Fruit fly (Drosophila melanogaster) whole organism, embryonic: ENCODE measurements around the gene ckd.

Source experiments
- BtbVII ChIP-seq: fragments of 200-800 bp; sonication (Bioruptor generic); optimal IDR thresholded peaks from 3 replicates; lab custom pipeline; 2017; ENCODE audit warnings: missing biosample characterization, mild to moderate bottlenecking, missing genetic modification characterization
- C15 ChIP-seq: fragments of 200-800 bp; sonication (Bioruptor generic); IDR thresholded peaks from 3 replicates; pipeline ENCODE4 v1.3.6; 2022; ENCODE audit warnings: missing biosample characterization, missing genetic modification characterization
- CG1024 ChIP-seq: fragments of 200-800 bp; sonication (Bioruptor generic); IDR thresholded peaks from 2 replicates; pipeline ENCODE4 v1.3.6; 2022; ENCODE audit warnings: missing biosample characterization, missing genetic modification characterization
- CG11504 ChIP-seq: fragments of 200-800 bp; sonication (Bioruptor generic); optimal IDR thresholded peaks from 3 replicates; lab custom pipeline; 2019; ENCODE audit warnings: missing biosample characterization, mild to moderate bottlenecking, missing genetic modification characterization, moderate library complexity
- CG12219 ChIP-seq: fragments of 200-800 bp; sonication (Bioruptor generic); optimal IDR thresholded peaks from 3 replicates; lab custom pipeline; 2018; ENCODE audit warnings: missing biosample characterization, mild to moderate bottlenecking, missing genetic modification characterization
- CG12769 ChIP-seq: fragments of 200-800 bp; sonication (Bioruptor generic); optimal IDR thresholded peaks from 2 replicates; lab custom pipeline; 2019; ENCODE audit warnings: missing biosample characterization, mild to moderate bottlenecking, missing genetic modification characterization, moderate library complexity
- CG14710 ChIP-seq: fragments of 200-800 bp; sonication (Bioruptor generic); optimal IDR thresholded peaks from 3 replicates; lab custom pipeline; 2019; ENCODE audit warnings: missing biosample characterization, mild to moderate bottlenecking, missing genetic modification characterization, moderate library complexity
- CG15479 ChIP-seq: fragments of 200-800 bp; sonication (Bioruptor generic); optimal IDR thresholded peaks from 3 replicates; lab custom pipeline; 2019; ENCODE audit warnings: missing biosample characterization, mild to moderate bottlenecking, missing genetic modification characterization, moderate library complexity
- CG16863 ChIP-seq: fragments of 200-800 bp; sonication (Bioruptor generic); optimal IDR thresholded peaks from 3 replicates; lab custom pipeline; 2016; ENCODE audit warnings: missing biosample characterization, missing genetic modification characterization
- CG17829 ChIP-seq: fragments of 200-800 bp; optimal IDR thresholded peaks from 2 replicates; lab custom pipeline; 2019; ENCODE audit warnings: missing biosample characterization, mild to moderate bottlenecking, missing genetic modification characterization, moderate library complexity
- CG17912 ChIP-seq: fragments of 200-800 bp; sonication (Bioruptor generic); optimal IDR thresholded peaks from 2 replicates; lab custom pipeline; 2018; ENCODE audit warnings: missing biosample characterization, mild to moderate bottlenecking, missing genetic modification characterization
- CG18011 ChIP-seq: fragments of 200-800 bp; sonication (Bioruptor generic); optimal IDR thresholded peaks from 2 replicates; lab custom pipeline; 2017; ENCODE audit warnings: missing biosample characterization, missing genetic modification characterization, mild to moderate bottlenecking, moderate library complexity, missing genotype
- CG18599 ChIP-seq: fragments of 200-800 bp; sonication (Bioruptor generic); optimal IDR thresholded peaks from 3 replicates; lab custom pipeline; 2017; ENCODE audit warnings: missing biosample characterization, missing genetic modification characterization, mild to moderate bottlenecking, moderate library complexity, missing genetic modification reagents
- CG3281 ChIP-seq: fragments of 200-800 bp; sonication (Bioruptor generic); optimal IDR thresholded peaks from 3 replicates; lab custom pipeline; 2017; ENCODE audit warnings: missing biosample characterization, mild to moderate bottlenecking, missing genetic modification characterization
- CG3847 ChIP-seq: fragments of 200-800 bp; sonication (Bioruptor generic); IDR thresholded peaks from 2 replicates; pipeline ENCODE4 v1.3.6; 2022; ENCODE audit warnings: missing biosample characterization, missing genetic modification characterization
- CG4404 ChIP-seq: fragments of 200-800 bp; sonication (Bioruptor generic); IDR thresholded peaks from 2 replicates; pipeline ENCODE4 v1.3.6; 2022; ENCODE audit warnings: missing biosample characterization, missing genetic modification characterization
- CG4424 ChIP-seq: fragments of 200-800 bp; sonication (Bioruptor generic); optimal IDR thresholded peaks from 3 replicates; lab custom pipeline; 2016; ENCODE audit warnings: missing biosample characterization, missing genetic modification characterization
- CG5953 ChIP-seq: fragments of 200-800 bp; sonication (Bioruptor generic); IDR thresholded peaks from 2 replicates; pipeline ENCODE4 v1.3.6; 2022; ENCODE audit warnings: missing biosample characterization, missing genetic modification characterization
- CG7839 ChIP-seq: fragments of 200-800 bp; sonication (Bioruptor generic); optimal IDR thresholded peaks from 3 replicates; lab custom pipeline; 2018; ENCODE audit warnings: missing biosample characterization, mild to moderate bottlenecking, missing genetic modification characterization, moderate library complexity
- CG9215 ChIP-seq: fragments of 200-800 bp; sonication (Bioruptor generic); IDR thresholded peaks from 2 replicates; pipeline ENCODE4 v1.3.6; 2022; ENCODE audit warnings: missing biosample characterization, missing genetic modification characterization
- CG9437 ChIP-seq: fragments of 200-800 bp; sonication (Bioruptor generic); optimal IDR thresholded peaks from 2 replicates; lab custom pipeline; 2018; ENCODE audit warnings: missing biosample characterization, mild to moderate bottlenecking, missing genetic modification characterization
- Drgx ChIP-seq: fragments of 200-800 bp; sonication (Bioruptor generic); IDR thresholded peaks from 2 replicates; pipeline ENCODE4 v1.3.6; 2022; ENCODE audit warnings: missing biosample characterization, missing genetic modification characterization
- E2f1 ChIP-seq: fragments of 200-800 bp; sonication (Bioruptor generic); IDR thresholded peaks from 2 replicates; pipeline ENCODE4 v1.3.6; 2022; ENCODE audit warnings: missing biosample characterization, missing genetic modification characterization
- Eip74EF ChIP-seq, 2 experiments: fragments of 200-800 bp in 1 of 2; fragments of >200 bp in 1 of 2; sonication (Bioruptor generic) in 1 of 2; optimal IDR thresholded peaks; 2 replicates each; lab custom pipeline; 2017 to 2019; ENCODE audit warnings: missing biosample characterization in 2 of 2, missing genetic modification characterization in 2 of 2, mild to moderate bottlenecking in 1 of 2, moderate library complexity in 1 of 2
- GATAe ChIP-seq: fragments of 200-800 bp; sonication (Bioruptor generic); conservative IDR thresholded peaks from 2 replicates; pipeline ENCODE4 v1.3.6; 2022; ENCODE audit warnings: missing biosample characterization, missing genetic modification characterization
- HHEX ChIP-seq: fragments of 200-800 bp; sonication (Bioruptor generic); optimal IDR thresholded peaks from 3 replicates; lab custom pipeline; 2017; ENCODE audit warnings: missing biosample characterization, mild to moderate bottlenecking, missing genetic modification characterization, missing genetic modification reagents
- Jarid2 ChIP-seq: fragments of 200-800 bp; sonication (Bioruptor generic); optimal IDR thresholded peaks from 3 replicates; lab custom pipeline; 2017; ENCODE audit warnings: mild to moderate bottlenecking, missing biosample characterization, missing genetic modification reagents, missing genetic modification characterization
- MBD-R2 ChIP-seq: fragments of 200-800 bp; sonication (Bioruptor generic); IDR thresholded peaks from 2 replicates; pipeline ENCODE4 v1.3.6; 2022; ENCODE audit warnings: missing biosample characterization, missing genetic modification characterization
- Pdp1 ChIP-seq, 2 experiments: fragments of 200-800 bp; sonication (Bioruptor generic); optimal IDR thresholded peaks; 3 replicates each; lab custom pipeline; 2016; ENCODE audit warnings: missing biosample characterization in 2 of 2, missing genetic modification characterization in 2 of 2, mild to moderate bottlenecking in 1 of 2, moderate library complexity in 1 of 2
- Ravus ChIP-seq: fragments of 200-800 bp; sonication (Bioruptor generic); IDR thresholded peaks from 2 replicates; pipeline ENCODE4 v1.3.6; 2022; ENCODE audit warnings: missing biosample characterization, missing genetic modification characterization
- Trl ChIP-seq, 3 experiments: fragments of >200 bp in 2 of 3; fragments of 200-800 bp in 1 of 3; sonication (Bioruptor generic) in 1 of 3; optimal IDR thresholded peaks; 2 replicates in 1 of 3; 3 replicates in 2 of 3; lab custom pipeline; 2016 to 2017; ENCODE audit warnings: missing biosample characterization in 1 of 3, missing genetic modification characterization in 1 of 3
- ash1 ChIP-seq: fragments of 200-800 bp; sonication (Bioruptor generic); optimal IDR thresholded peaks from 2 replicates; lab custom pipeline; 2018; ENCODE audit warnings: missing biosample characterization, mild to moderate bottlenecking, missing genetic modification characterization
- bsh ChIP-seq, 2 experiments: fragments of 200-800 bp; sonication (Bioruptor generic); optimal IDR thresholded peaks; 2 replicates each; lab custom pipeline; 2017 to 2018; ENCODE audit warnings: mild to moderate bottlenecking in 2 of 2, missing biosample characterization in 2 of 2, missing genetic modification characterization in 2 of 2, moderate library complexity in 1 of 2
- chinmo ChIP-seq: fragments of 200-800 bp; sonication (Bioruptor generic); IDR thresholded peaks from 4 replicates; pipeline ENCODE4 v1.3.6; 2022; ENCODE audit warnings: missing biosample characterization, missing genetic modification characterization; ENCODE audit not compliant: partially characterized antibody
- disco-r ChIP-seq: fragments of 200-800 bp; sonication (Bioruptor generic); optimal IDR thresholded peaks from 2 replicates; lab custom pipeline; 2016; ENCODE audit warnings: missing biosample characterization, missing genetic modification characterization
- gcm ChIP-seq: fragments of 200-800 bp; sonication (Bioruptor generic); optimal IDR thresholded peaks from 2 replicates; lab custom pipeline; 2019; ENCODE audit warnings: missing biosample characterization, mild to moderate bottlenecking, missing genetic modification characterization, moderate library complexity
- gsb-n ChIP-seq: fragments of 200-800 bp; sonication (Bioruptor generic); optimal IDR thresholded peaks from 3 replicates; lab custom pipeline; 2018; ENCODE audit warnings: missing biosample characterization, mild to moderate bottlenecking, missing genetic modification characterization
- lbe ChIP-seq: fragments of 200-800 bp; sonication (Bioruptor generic); optimal IDR thresholded peaks from 2 replicates; lab custom pipeline; 2016; ENCODE audit warnings: missing biosample characterization, mild to moderate bottlenecking, missing genetic modification characterization
- nom ChIP-seq: fragments of 200-800 bp; sonication (Bioruptor generic); optimal IDR thresholded peaks from 2 replicates; lab custom pipeline; 2017; ENCODE audit warnings: missing biosample characterization, missing genetic modification characterization, mild to moderate bottlenecking, moderate library complexity, missing genetic modification reagents
- pb ChIP-seq: fragments of 200-800 bp; sonication (Bioruptor generic); optimal IDR thresholded peaks from 3 replicates; lab custom pipeline; 2016; ENCODE audit warnings: missing biosample characterization, missing genetic modification characterization
- pros ChIP-seq: fragments of 200-800 bp; sonication (Bioruptor generic); optimal IDR thresholded peaks from 3 replicates; lab custom pipeline; 2019; ENCODE audit warnings: missing biosample characterization, mild to moderate bottlenecking, missing genetic modification characterization, moderate library complexity
- row ChIP-seq: fragments of 200-800 bp; sonication (Bioruptor generic); IDR thresholded peaks from 3 replicates; pipeline ENCODE4 v1.3.6; 2022; ENCODE audit warnings: missing biosample characterization, missing genetic modification characterization
- sens-2 ChIP-seq: fragments of 200-800 bp; sonication (Bioruptor generic); IDR thresholded peaks from 2 replicates; pipeline ENCODE4 v1.3.6; 2022; ENCODE audit warnings: missing biosample characterization, missing genetic modification characterization
- sug ChIP-seq: fragments of 200-800 bp; optimal IDR thresholded peaks from 2 replicates; lab custom pipeline; 2019; ENCODE audit warnings: missing biosample characterization, mild to moderate bottlenecking, missing genetic modification characterization, moderate library complexity
- tap ChIP-seq: fragments of 200-800 bp; optimal IDR thresholded peaks from 3 replicates; lab custom pipeline; 2019; ENCODE audit warnings: missing biosample characterization, mild to moderate bottlenecking, missing genetic modification characterization, moderate library complexity
- tll ChIP-seq, 2 experiments: fragments of 200-800 bp in 1 of 2; fragments of >200 bp in 1 of 2; sonication (Bioruptor generic) in 1 of 2; optimal IDR thresholded peaks; 2 replicates each; lab custom pipeline; 2017 to 2019; ENCODE audit warnings: missing biosample characterization in 2 of 2, missing genetic modification characterization in 2 of 2, mild to moderate bottlenecking in 1 of 2, moderate library complexity in 1 of 2
- vnd ChIP-seq: fragments of 200-800 bp; sonication (Bioruptor generic); IDR thresholded peaks from 3 replicates; pipeline ENCODE4 v1.3.6; 2022; ENCODE audit warnings: missing biosample characterization, missing genetic modification characterization; ENCODE audit not compliant: partially characterized antibody
- vvl ChIP-seq: fragments of 200-800 bp; sonication (Bioruptor generic); IDR thresholded peaks from 2 replicates; pipeline ENCODE4 v1.3.6; 2022; ENCODE audit warnings: missing biosample characterization, missing genetic modification characterization
- z ChIP-seq: fragments of 200-800 bp; sonication (Bioruptor generic); IDR thresholded peaks from 3 replicates; pipeline ENCODE4 v1.3.6; 2022; ENCODE audit warnings: missing biosample characterization, missing genetic modification characterization

The ckd gene

dm6 chr3L:3257690-3258089 lies at the start of gene ckd:
Gene ckd, plus strand, starts transcription at chr3L:3257878.
- no peak for TF ChIP-seq bsh (GFP tag; optimal IDR thresholded peaks at IDR 0.05; lab: Kevin White, UChicago)
- TF ChIP-seq CG4424: no peak
- TF ChIP-seq vnd (GFP tag; lab: Robert Waterston, UW): no peak
- TF ChIP-seq gcm: no peak
- TF ChIP-seq CG3847 (GFP tag; lab: Robert Waterston, UW): no peak
- no peak for TF ChIP-seq CG5953 (GFP tag; lab: Robert Waterston, UW)
- TF ChIP-seq Jarid2: peak; percentile 13
- no peak for TF ChIP-seq CG15479 (GFP tag; lab: Kevin White, UChicago)
- TF ChIP-seq Trl (optimal IDR thresholded peaks at IDR 0.05; lab: Kevin White, UChicago): peak in 1 of 2 experiments; percentile 1
- no peak for TF ChIP-seq Trl (GFP tag; optimal IDR thresholded peaks at IDR 0.05; lab: Kevin White, UChicago)
- no peak for TF ChIP-seq CG11504 (tag; lab: Kevin White, UChicago)
- TF ChIP-seq tll (GFP tag; optimal IDR thresholded peaks at IDR 0.05; lab: Kevin White, UChicago): no peak
- no peak for TF ChIP-seq CG16863 (GFP tag; lab: Kevin White, UChicago)
- TF ChIP-seq HHEX (GFP tag; lab: Kevin White, UChicago): no peak
- peak; percentile 33 for TF ChIP-seq lbe (GFP tag; lab: Kevin White, UChicago)
- TF ChIP-seq Drgx (GFP tag; lab: Robert Waterston, UW): peak; percentile 36; the same call in 1 of the 2 replicates
- no peak for TF ChIP-seq CG3281 (GFP tag; lab: Kevin White, UChicago)
- TF ChIP-seq CG9437 (GFP tag; lab: Kevin White, UChicago): no peak
- TF ChIP-seq GATAe: no peak
- TF ChIP-seq Ravus (GFP tag; lab: Robert Waterston, UW): no peak
- no peak for TF ChIP-seq sens-2 (GFP tag; lab: Robert Waterston, UW)
- no peak for TF ChIP-seq CG1024 (GFP tag; lab: Robert Waterston, UW)
- TF ChIP-seq disco-r: no peak
- no peak for TF ChIP-seq pb (GFP tag; lab: Kevin White, UChicago)
- TF ChIP-seq CG18011: no peak
- no peak for TF ChIP-seq CG4404
- no peak for TF ChIP-seq CG9215
- no peak for TF ChIP-seq row
- no peak for TF ChIP-seq CG14710 (tag; lab: Kevin White, UChicago)
- TF ChIP-seq gsb-n (tag; lab: Kevin White, UChicago): no peak
- TF ChIP-seq nom (GFP tag; lab: Kevin White, UChicago): peak; percentile 49
- no peak for TF ChIP-seq CG18599 (GFP tag; lab: Kevin White, UChicago)
- TF ChIP-seq z: no peak
- TF ChIP-seq E2f1 (GFP tag; lab: Robert Waterston, UW): no peak
- TF ChIP-seq vvl: 0 out of 2 replicates have a peak, but pooled peaks have one; percentile 26
- TF ChIP-seq CG12219 (GFP tag; lab: Kevin White, UChicago): no peak
- TF ChIP-seq tap (tag; lab: Kevin White, UChicago): no peak
- TF ChIP-seq pros (GFP tag; lab: Kevin White, UChicago): no peak
- TF ChIP-seq BtbVII (GFP tag; lab: Kevin White, UChicago): no peak
- no peak for TF ChIP-seq sug (tag; lab: Kevin White, UChicago)
- TF ChIP-seq CG17912: no peak
- TF ChIP-seq ash1: no peak
- no peak for TF ChIP-seq CG17829 (tag; lab: Kevin White, UChicago)
- no peak for TF ChIP-seq C15
- TF ChIP-seq Pdp1 (GFP tag; optimal IDR thresholded peaks at IDR 0.05; lab: Kevin White, UChicago): no peak
- TF ChIP-seq chinmo (GFP tag; lab: Robert Waterston, UW): peak; percentile 77; the same call in 1 of the 4 replicates
- TF ChIP-seq MBD-R2 (GFP tag; lab: Robert Waterston, UW): no peak
- no peak for TF ChIP-seq Eip74EF (GFP tag; optimal IDR thresholded peaks at IDR 0.05; lab: Kevin White, UChicago)
- no peak for TF ChIP-seq CG7839 (tag; lab: Kevin White, UChicago)
- TF ChIP-seq CG12769: peak; percentile 10
- TF ChIP-seq, all 482 proteins: peak for 8
